Fruit fly (Drosophila melanogaster): Measurements from ENCODE around the gene CG13599.

CG13599 gene

DNA sequence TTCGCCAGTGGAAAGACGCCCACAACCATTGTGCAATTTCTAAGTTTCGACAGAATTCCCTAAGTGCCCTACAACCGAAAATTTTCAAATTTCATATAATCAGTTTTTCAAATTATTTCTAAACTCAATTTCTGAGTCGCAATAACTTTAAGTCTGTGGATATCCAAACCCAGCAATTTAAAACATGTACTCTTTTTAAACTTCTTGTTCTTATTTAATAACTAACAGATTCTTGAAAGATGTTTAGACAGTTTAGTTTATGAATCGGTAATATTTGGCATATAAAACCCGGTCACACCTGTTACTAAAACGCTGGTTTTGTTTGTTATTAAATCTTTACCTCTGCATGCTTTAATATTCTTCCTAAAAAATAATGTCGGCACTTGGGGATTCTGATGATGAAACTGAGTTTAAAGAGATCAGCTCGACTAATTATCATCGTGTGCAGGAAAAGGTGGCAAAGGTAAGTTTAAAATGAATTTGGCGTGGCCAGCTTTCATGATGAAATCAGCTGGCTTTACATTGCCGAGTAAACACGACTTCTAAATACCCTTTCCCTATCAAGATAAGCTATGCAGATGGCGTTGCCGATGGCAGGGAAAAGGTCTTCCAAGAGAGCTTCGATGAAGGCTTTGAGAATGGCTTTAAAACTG is 2.4 kb upstream of the CG13599 start, which contains the start of the genes CG43998, CG43999 and CG31142:
TSS of gene CG43998 (minus strand) at position 51 of the 653 bp plus-strand sequence.
TSS of gene CG43999 (minus strand) at position 51 of the 653 bp plus-strand sequence.
TSS of gene CG31142 (plus strand) at position 294 of the 653 bp plus-strand sequence.
- TF ChIP-seq noc (tag; optimal IDR thresholded peaks at IDR 0.05), result no peak

DNA sequence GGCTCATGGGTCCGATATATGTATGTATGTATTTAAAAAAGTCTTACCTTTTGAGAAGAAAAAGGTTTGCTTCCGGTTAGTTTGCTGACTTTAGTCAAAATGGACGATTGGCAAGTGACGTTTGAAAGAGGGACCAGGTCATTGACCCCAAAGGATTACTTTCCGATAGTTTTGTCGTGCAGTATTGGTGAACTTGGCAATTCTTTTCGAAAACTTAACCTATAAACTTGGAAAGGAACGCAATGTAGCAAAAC is 1.9 kb downstream of the CG13599 start, which contains the start of gene RpS19b:
TSS of gene RpS19b (minus strand) at position 101 of the 254 bp plus-strand sequence.
- no peak for TF ChIP-seq noc (tag; optimal IDR thresholded peaks at IDR 0.05)

DNA sequence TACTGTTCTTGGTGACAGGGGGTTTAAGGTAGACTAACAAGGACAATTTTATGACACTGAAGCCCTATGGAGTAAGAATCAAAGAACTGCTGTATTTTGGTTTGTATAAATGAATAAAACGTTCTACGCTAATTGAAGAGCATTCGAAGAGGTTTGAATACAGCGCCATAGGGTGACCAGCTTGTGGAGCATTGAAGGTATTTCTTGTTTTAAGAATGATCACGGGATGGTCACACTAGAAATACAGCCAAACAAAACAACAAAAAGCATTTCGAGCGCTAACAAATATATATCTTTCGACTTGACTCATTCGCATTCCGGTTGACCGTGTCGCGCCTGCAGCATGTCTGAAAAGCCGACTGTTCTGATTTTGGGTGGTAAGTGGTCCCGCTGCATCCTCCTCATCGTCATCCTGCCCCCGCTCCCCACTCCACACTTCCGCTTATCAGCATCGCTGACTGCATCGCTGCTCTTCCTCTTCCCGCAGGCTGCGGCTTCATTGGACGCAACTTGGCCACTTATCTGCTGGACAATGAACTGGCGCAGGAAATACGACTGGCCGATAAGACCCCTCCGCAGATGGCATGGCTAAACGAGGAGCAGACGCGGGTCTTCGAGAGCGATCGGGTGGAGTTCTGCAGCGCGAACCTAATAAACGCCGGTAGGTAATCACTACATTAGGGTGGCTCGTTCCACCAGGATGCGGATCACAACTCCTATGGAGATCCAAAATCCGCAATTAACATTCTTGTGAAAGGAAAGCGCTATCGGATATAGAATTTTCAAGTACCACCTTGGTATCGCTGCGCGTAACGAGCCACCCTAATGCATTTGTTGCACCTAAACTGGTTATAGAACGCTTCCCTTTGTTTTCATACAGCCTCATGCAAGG is 2.5 kb downstream of the CG13599 start, which contains the start of gene CG5854:
TSS of gene CG5854 (plus strand) at position 229 of the 892 bp plus-strand sequence.
- TF ChIP-seq noc (tag; optimal IDR thresholded peaks at IDR 0.05), result peak; percentile 47

- no peak for TF ChIP-seq noc (tag; optimal IDR thresholded peaks at IDR 0.05)
Measured at dm6 chr3R:23938564-23939122, 7.2 kb downstream of the CG13599 start.

dm6 chr3R:23939921-23940839 is 8.7 kb downstream of the CG13599 start:
- no peak for TF ChIP-seq noc (tag; optimal IDR thresholded peaks at IDR 0.05)

- TF ChIP-seq noc (tag; optimal IDR thresholded peaks at IDR 0.05), result no peak
Measured at dm6 chr3R:23940840-23941364, 9.5 kb downstream of the CG13599 start.

DNA sequence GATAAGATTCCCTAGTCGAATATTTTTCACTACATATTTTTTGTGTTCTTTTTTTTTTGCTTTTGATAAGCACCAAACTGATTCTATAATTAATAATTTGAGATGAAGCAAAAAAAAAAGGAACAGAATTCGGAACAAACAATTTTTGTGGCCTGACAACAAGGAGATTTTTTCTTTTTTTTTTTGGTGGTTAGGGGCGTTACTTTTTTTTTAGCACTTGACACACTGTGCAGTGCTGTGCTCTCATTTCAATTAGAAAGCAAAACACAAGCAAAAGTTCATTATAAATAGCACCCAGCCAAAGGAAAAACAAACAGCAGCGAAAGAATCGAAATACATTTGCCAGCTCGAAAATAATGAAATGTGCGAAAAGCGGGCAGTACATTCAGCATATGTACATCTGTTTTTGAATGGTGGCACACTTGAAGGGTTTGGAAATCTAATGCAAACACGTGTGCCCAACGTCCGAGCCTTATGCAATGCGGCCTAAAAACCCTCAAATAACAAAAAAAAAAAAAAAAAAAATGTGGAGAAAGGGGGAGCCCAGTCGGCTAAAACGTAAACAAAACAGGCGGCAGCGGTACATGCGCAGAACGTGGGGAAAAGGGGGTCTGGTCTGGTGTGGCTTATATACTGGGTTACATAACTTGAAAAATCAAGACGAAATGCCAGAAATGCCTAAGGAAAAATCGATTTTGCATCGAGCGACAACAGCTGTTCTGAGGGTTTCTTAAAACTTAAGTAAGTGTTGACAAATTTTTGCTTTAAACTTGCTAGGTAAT is 10.4 kb downstream of the CG13599 start:
- TF ChIP-seq noc (tag; optimal IDR thresholded peaks at IDR 0.05), result peak; percentile 37

- TF ChIP-seq noc (tag; optimal IDR thresholded peaks at IDR 0.05), result no peak
Measured at dm6 chr3R:23942550-23942949, 11.1 kb downstream of the CG13599 start.

DNA sequence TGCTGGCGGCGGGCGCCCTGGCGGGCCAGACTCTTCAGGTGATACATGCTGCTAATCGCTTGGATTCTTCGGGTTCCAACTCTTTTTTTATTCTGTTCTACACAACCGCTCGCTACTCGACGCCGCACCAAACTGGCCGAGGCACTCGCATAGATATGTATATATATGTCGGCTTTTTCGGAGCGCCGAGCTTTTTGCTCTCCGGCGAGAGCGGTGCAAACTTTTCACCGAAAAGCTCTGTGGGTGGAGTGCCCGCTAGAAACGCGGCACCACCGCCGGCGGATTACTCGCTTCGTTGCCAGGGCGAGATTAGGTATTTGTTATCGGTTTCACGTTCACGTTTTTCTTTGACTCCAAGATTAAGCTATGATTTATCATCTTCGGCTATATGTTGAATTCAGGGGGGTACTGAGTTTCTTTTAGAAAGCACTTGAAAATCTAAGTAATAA is 11.6 kb downstream of the CG13599 start, which contains the start of gene Gdh:
TSS of gene Gdh (minus strand) at position 137 of the 449 bp plus-strand sequence.
- peak; percentile 59 for TF ChIP-seq noc (tag; optimal IDR thresholded peaks at IDR 0.05)

DNA sequence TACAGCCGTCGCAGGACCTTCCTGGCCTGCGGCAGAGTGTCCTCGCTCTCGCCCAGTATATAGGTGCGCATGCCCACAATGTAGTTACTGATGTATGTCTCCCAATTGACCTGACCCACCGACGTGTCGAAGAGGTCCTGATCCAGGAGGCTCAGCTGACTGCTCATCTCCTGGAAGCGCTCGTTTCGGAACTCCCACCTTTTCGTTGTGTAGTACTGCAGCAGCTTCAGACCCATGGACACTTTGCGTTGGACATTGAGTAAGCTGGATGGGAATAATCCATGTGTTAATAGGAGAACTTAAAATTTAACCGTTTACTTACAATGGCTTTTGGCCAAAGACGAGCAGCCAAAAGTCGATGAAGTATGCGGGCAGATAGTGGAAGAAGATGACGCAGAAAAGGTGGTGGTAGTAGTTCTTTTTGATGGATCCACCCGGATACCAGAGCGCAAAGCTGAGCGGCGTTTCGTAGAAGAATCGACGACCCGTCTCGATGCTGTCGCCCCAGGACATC is 12.5 kb downstream of the CG13599 start:
- no peak for TF ChIP-seq noc (tag; optimal IDR thresholded peaks at IDR 0.05)

dm6 chr3R:23947002-23947401 is 15.6 kb downstream of the CG13599 start:
- TF ChIP-seq noc (tag; optimal IDR thresholded peaks at IDR 0.05), result no peak

DNA sequence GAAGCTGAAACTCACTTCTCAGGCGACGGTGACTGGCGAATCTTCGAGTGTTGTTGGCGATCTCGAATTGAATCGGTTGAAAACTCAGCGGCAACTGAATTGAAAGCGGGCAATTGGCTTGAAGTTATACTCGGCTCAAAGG is 16.8 kb downstream of the CG13599 start, which contains the start of gene CG12268:
TSS of gene CG12268 (minus strand) at position 101 of the 142 bp plus-strand sequence.
- no peak for TF ChIP-seq noc (tag; optimal IDR thresholded peaks at IDR 0.05)

dm6 chr3R:23948466-23949413 is 17.3 kb downstream of the CG13599 start:
- no peak for TF ChIP-seq noc (tag; optimal IDR thresholded peaks at IDR 0.05)

All from whole organism, larva.